Fruit fly (Drosophila melanogaster) whole organism, prepupa: Measurements from ENCODE around the gene CG4455.

Source experiments
- CG3032 ChIP-seq: fragments of 200-800 bp; optimal IDR thresholded peaks from 2 replicates; lab custom pipeline; 2019; ENCODE audit warnings: missing biosample characterization, mild to moderate bottlenecking, missing genetic modification characterization, moderate library complexity
- CG8319 ChIP-seq: fragments of 200-800 bp; sonication (Bioruptor generic); optimal IDR thresholded peaks from 3 replicates; lab custom pipeline; 2016; ENCODE audit warnings: missing biosample characterization, missing genetic modification characterization
- Ets96B ChIP-seq: fragments of 200-800 bp; optimal IDR thresholded peaks from 2 replicates; lab custom pipeline; 2019; ENCODE audit warnings: missing biosample characterization, mild to moderate bottlenecking, missing genetic modification characterization, moderate library complexity
- dsx ChIP-seq: fragments of 200-800 bp; optimal IDR thresholded peaks from 3 replicates; lab custom pipeline; 2019; ENCODE audit warnings: missing biosample characterization, mild to moderate bottlenecking, missing genetic modification characterization, moderate library complexity; ENCODE audit not compliant: poor library complexity, severe bottlenecking
- svp ChIP-seq: fragments of 200-800 bp; sonication (Bioruptor generic); peaks from one replicate; lab custom pipeline; 2016; ENCODE audit warnings: missing biosample characterization, missing genetic modification characterization

DNA sequence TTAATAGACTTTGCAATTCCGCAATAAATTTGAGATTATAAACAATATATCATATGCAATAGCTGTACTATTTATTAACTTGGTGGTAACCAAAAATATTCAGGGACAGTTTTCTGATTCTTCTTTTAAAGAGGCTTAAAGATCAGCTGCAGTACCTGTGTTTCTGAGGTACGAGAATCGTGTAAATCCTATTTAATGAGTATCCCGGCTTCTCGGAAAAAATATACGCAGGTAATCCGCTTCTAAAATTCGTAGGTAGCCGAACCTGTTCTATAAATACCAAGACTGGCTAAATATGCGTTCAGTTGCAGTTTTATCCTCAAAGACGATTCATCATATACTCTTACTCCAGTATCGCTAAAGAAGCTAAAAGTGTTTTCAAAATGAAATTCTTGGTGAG, 23.1 kb upstream of the CG4455 start, which contains the start of gene CG4440:
- no peak for TF ChIP-seq dsx (GFP tag; lab: Kevin White, UChicago)
- TF ChIP-seq CG8319 (GFP tag; lab: Kevin White, UChicago), result no peak
- TF ChIP-seq CG3032 (tag; lab: Kevin White, UChicago), result no peak
- no peak for TF ChIP-seq Ets96B
- TF ChIP-seq svp, result no peak
